Worm (Caenorhabditis elegans) whole organism, late embryonic: ENCODE measurements around the gene hex-5.

ENCODE experiments used
- C38D4.7 ChIP-seq: fragments of 200-800 bp; sonication (Bioruptor generic); optimal IDR thresholded peaks from 2 replicates; lab custom pipeline; 2018; ENCODE audit warnings: mild to moderate bottlenecking, missing genetic modification characterization, moderate library complexity, missing compliant biosample characterization
- K02D7.2 ChIP-seq: sonication (generic microtip); optimal IDR thresholded peaks from 2 replicates; lab custom pipeline; 2017; ENCODE audit warnings: mild to moderate bottlenecking, missing genetic modification characterization, missing compliant biosample characterization
- K09A11.1 ChIP-seq: sonication (generic microtip); optimal IDR thresholded peaks from 2 replicates; lab custom pipeline; 2017; ENCODE audit warnings: antibody characterized with exemption, mild to moderate bottlenecking, missing genetic modification characterization, missing compliant biosample characterization; ENCODE audit not compliant: insufficient read depth
- T23F11.4 ChIP-seq: fragments of 200-800 bp; sonication (Bioruptor generic); optimal IDR thresholded peaks from 2 replicates; lab custom pipeline; 2018; ENCODE audit warnings: mild to moderate bottlenecking, missing genetic modification characterization, missing compliant biosample characterization
- ahr-1 ChIP-seq: sonication (generic microtip); optimal IDR thresholded peaks from 2 replicates; lab custom pipeline; 2016; ENCODE audit warnings: missing genetic modification characterization, missing compliant biosample characterization
- ama-1 ChIP-seq: fragments of 150-350 bp; optimal IDR thresholded peaks from 2 replicates; lab custom pipeline; 2014
- ceh-18 ChIP-seq: sonication (generic microtip); optimal IDR thresholded peaks from 2 replicates; lab custom pipeline; 2016; ENCODE audit warnings: missing genetic modification characterization, missing compliant biosample characterization
- ceh-31 ChIP-seq: sonication (generic microtip); optimal IDR thresholded peaks from 2 replicates; lab custom pipeline; 2016; ENCODE audit warnings: missing genetic modification characterization, missing compliant biosample characterization
- ceh-45 ChIP-seq: fragments of 200-800 bp; sonication (Bioruptor generic); IDR thresholded peaks from 2 replicates; pipeline ENCODE4 v1.3.6; 2022; ENCODE audit warnings: missing genetic modification reagents, missing genetic modification characterization, missing compliant biosample characterization
- ceh-48 ChIP-seq: sonication (generic microtip); optimal IDR thresholded peaks from 2 replicates; lab custom pipeline; 2016; ENCODE audit warnings: missing genetic modification characterization, inconsistent platforms, missing compliant biosample characterization
- che-1 ChIP-seq: sonication (generic microtip); optimal IDR thresholded peaks from 2 replicates; lab custom pipeline; 2016; ENCODE audit warnings: mild to moderate bottlenecking, missing genetic modification characterization, missing compliant biosample characterization
- dve-1 ChIP-seq: sonication (generic microtip); optimal IDR thresholded peaks from 2 replicates; lab custom pipeline; 2017; ENCODE audit warnings: antibody characterized with exemption, mild to moderate bottlenecking, missing genetic modification characterization, missing compliant biosample characterization
- elt-2 ChIP-seq: sonication (generic microtip); optimal IDR thresholded peaks from 2 replicates; lab custom pipeline; 2016; ENCODE audit warnings: missing genetic modification reagents, missing genetic modification characterization, missing compliant biosample characterization
- elt-4 ChIP-seq: sonication (generic microtip); optimal IDR thresholded peaks from 2 replicates; lab custom pipeline; 2016; ENCODE audit warnings: missing genetic modification characterization, missing compliant biosample characterization
- ets-4 ChIP-seq: sonication (generic microtip); optimal IDR thresholded peaks from 2 replicates; lab custom pipeline; 2016; ENCODE audit warnings: missing genetic modification characterization, missing compliant biosample characterization
- eyg-1 ChIP-seq: sonication (generic microtip); optimal IDR thresholded peaks from 2 replicates; lab custom pipeline; 2016; ENCODE audit warnings: missing genotype, missing genetic modification characterization, missing compliant biosample characterization
- fkh-6 ChIP-seq: sonication (generic microtip); optimal IDR thresholded peaks from 2 replicates; lab custom pipeline; 2016; ENCODE audit warnings: missing genetic modification characterization, missing compliant biosample characterization
- hlh-30 ChIP-seq: sonication (generic microtip); optimal IDR thresholded peaks from 2 replicates; lab custom pipeline; 2017; ENCODE audit warnings: antibody characterized with exemption, missing genetic modification characterization, missing compliant biosample characterization; ENCODE audit not compliant: insufficient read depth
- hlh-8 ChIP-seq: sonication (generic microtip); optimal IDR thresholded peaks from 2 replicates; lab custom pipeline; 2016; ENCODE audit warnings: missing genotype, missing genetic modification characterization, missing compliant biosample characterization
- mec-3 ChIP-seq: sonication (generic microtip); optimal IDR thresholded peaks from 2 replicates; lab custom pipeline; 2016; ENCODE audit warnings: borderline replicate concordance, missing genetic modification characterization, missing compliant biosample characterization
- nfya-1 ChIP-seq: sonication (generic microtip); optimal IDR thresholded peaks from 2 replicates; lab custom pipeline; 2017; ENCODE audit warnings: missing genetic modification characterization, mild to moderate bottlenecking, missing compliant biosample characterization, antibody characterized with exemption, moderate library complexity
- nhr-232 ChIP-seq: sonication (generic microtip); optimal IDR thresholded peaks from 2 replicates; lab custom pipeline; 2016; ENCODE audit warnings: missing genetic modification characterization, missing compliant biosample characterization
- odd-2 ChIP-seq: sonication (generic microtip); optimal IDR thresholded peaks from 2 replicates; lab custom pipeline; 2017; ENCODE audit warnings: antibody characterized with exemption, mild to moderate bottlenecking, missing genetic modification characterization, missing compliant biosample characterization
- pax-1 ChIP-seq: fragments of 150-350 bp; optimal IDR thresholded peaks from 2 replicates; lab custom pipeline; 2014; ENCODE audit warnings: missing biosample characterization, missing genetic modification characterization
- pha-4 ChIP-seq: fragments of 150-350 bp; optimal IDR thresholded peaks from 2 replicates; lab custom pipeline; 2018; ENCODE audit warnings: missing biosample characterization, missing genetic modification reagents, missing genetic modification characterization
- pqm-1 ChIP-seq: sonication (generic microtip); optimal IDR thresholded peaks from 2 replicates; lab custom pipeline; 2016; ENCODE audit warnings: missing genetic modification characterization, missing compliant biosample characterization
- pros-1 ChIP-seq: fragments of 150-350 bp; optimal IDR thresholded peaks from 2 replicates; lab custom pipeline; 2014; ENCODE audit warnings: missing biosample characterization, missing genetic modification reagents, missing genetic modification characterization
- ref-2 ChIP-seq: sonication (generic microtip); optimal IDR thresholded peaks from 2 replicates; lab custom pipeline; 2016; ENCODE audit warnings: missing genetic modification characterization, missing compliant biosample characterization
- rnt-1 ChIP-seq: sonication (generic microtip); optimal IDR thresholded peaks from 2 replicates; lab custom pipeline; 2016; ENCODE audit warnings: missing genetic modification characterization, missing compliant biosample characterization
- sox-2 ChIP-seq: fragments of 200-800 bp; sonication (Bioruptor generic); IDR thresholded peaks from 2 replicates; pipeline ENCODE4 v1.3.6; 2022; ENCODE audit warnings: missing genetic modification reagents, missing genetic modification characterization, missing compliant biosample characterization
- sox-4 ChIP-seq: sonication (generic microtip); optimal IDR thresholded peaks from 2 replicates; lab custom pipeline; 2017; ENCODE audit warnings: mild to moderate bottlenecking, missing genetic modification characterization, inconsistent platforms, missing compliant biosample characterization
- tbx-7 ChIP-seq: sonication (generic microtip); optimal IDR thresholded peaks from 2 replicates; lab custom pipeline; 2016; ENCODE audit warnings: missing genotype, missing genetic modification characterization, missing compliant biosample characterization
- ttx-3 ChIP-seq: sonication (generic microtip); optimal IDR thresholded peaks from 2 replicates; lab custom pipeline; 2016; ENCODE audit warnings: missing genetic modification reagents, missing genetic modification characterization, missing compliant biosample characterization
- unc-42 ChIP-seq: sonication (generic microtip); optimal IDR thresholded peaks from 2 replicates; lab custom pipeline; 2016; ENCODE audit warnings: missing genotype, missing genetic modification characterization, missing compliant biosample characterization
- unc-55 ChIP-seq: sonication (generic microtip); optimal IDR thresholded peaks from 2 replicates; lab custom pipeline; 2017; ENCODE audit warnings: missing biosample characterization, missing genetic modification reagents, missing genetic modification characterization
- unc-86 ChIP-seq: sonication (generic microtip); optimal IDR thresholded peaks from 2 replicates; lab custom pipeline; 2016; ENCODE audit warnings: missing genetic modification characterization, missing compliant biosample characterization
- zip-5 ChIP-seq: sonication (generic microtip); optimal IDR thresholded peaks from 2 replicates; lab custom pipeline; 2016; ENCODE audit warnings: missing genetic modification characterization, missing compliant biosample characterization

hex-5 gene

DNA sequence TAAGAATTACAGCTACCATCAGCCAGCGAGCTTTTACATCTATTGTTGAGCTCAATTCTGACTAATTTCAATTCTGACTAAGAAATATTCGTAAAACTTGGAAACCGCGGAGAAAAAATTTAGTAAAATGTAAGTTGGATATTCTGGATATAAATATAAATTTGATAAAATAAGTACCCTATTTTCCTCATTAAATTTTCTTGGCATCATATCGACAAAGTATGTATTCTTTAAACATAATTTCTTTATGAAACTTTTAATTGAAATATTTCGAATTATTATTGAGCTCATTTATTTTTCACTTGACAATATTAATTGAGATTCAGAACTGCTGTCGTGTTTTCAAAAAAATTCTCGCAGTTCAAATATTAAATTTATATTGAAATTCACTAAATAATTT lies 24.5 kb upstream of the hex-5 start:
- TF ChIP-seq hlh-30 (no peak), ama-1 (lab: Kevin White, UChicago) (no peak), ceh-48 (tag; lab: Kevin White, UChicago) (no peak), eyg-1 (no peak)

DNA sequence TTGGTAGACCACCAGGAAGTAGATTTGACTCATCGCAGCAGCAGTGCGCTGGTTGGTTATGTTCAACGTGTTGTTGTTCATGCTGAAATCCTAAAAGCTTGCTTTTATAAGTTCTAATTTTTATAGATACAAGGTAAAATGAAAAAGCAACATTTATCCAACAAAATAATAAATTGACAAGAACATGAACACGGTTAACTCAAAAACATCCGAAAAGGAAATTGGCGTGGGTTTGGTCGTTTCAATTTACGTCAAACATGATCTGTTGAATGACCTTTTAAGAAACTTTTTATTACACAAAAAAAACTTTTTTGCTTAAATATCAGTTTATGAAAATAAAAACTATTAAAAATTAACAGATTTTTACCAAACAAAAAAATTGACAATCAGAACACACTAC lies 23.8 kb upstream of the hex-5 start, which contains the start of gene ntr-2:
ntr-2 (minus strand) TSS at position 101 of the 400 bp plus-strand sequence.
- TF ChIP-seq mec-3 (tag; lab: Kevin White, UChicago), result no peak

DNA sequence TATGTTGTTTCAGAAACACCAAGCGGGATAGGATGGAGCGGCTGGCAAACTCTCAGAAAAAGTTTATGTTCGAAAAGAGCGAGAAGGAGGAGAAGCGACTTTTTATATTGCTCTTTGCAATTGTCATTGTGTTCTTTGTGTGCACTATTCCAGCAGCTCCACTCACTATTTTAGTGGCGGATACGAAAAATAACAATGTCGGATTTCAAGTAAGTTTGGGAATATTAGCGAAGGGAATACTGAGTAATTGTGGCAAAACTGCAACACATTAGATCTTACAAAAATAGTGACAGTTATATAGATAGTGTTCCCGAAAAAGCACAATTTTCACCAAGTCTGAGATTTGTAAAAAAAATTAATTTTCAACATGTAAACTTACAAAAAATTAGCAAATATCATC lies 17.7 kb upstream of the hex-5 start:
- no peak for TF ChIP-seq C38D4.7 (GFP tag; lab: Kevin White, UChicago)
- TF ChIP-seq nhr-232 (tag; lab: Kevin White, UChicago), result no peak
- no peak for TF ChIP-seq ets-4
- TF ChIP-seq unc-42 (tag; lab: Kevin White, UChicago), result no peak
- no peak for TF ChIP-seq hlh-30
- TF ChIP-seq pha-4, result no peak
- TF ChIP-seq fkh-6 (tag; lab: Kevin White, UChicago), result no peak
- TF ChIP-seq hlh-8 (tag; lab: Kevin White, UChicago), result no peak
- TF ChIP-seq, all 69 proteins: peak for 0

DNA sequence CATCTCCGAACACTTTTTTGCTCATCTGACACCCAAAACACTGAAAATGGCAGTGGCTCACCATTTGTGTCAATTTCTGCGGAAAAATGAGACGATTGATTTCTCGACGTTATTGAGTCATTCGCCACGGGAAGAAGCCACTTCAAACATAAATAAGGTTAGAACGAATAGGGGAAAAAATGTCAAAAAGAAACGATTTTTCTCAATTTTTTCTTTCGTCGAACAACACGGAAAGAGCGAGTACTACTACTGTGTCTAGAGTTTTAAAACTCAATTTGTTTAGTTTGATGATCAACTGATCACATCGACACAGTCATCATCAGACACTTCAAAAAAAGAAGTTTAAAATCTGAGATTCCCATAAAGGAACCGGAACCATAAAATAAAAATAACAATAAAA lies 15.8 kb upstream of the hex-5 start:
- TF ChIP-seq elt-4 (tag; lab: Kevin White, UChicago), result no peak
- no peak for TF ChIP-seq sox-2 (GFP tag; lab: Robert Waterston, UW)
- no peak for TF ChIP-seq ama-1 (lab: Kevin White, UChicago)
- TF ChIP-seq unc-42 (tag; lab: Kevin White, UChicago), result peak; percentile 15
- TF ChIP-seq, all 69 proteins: peak for 1

DNA sequence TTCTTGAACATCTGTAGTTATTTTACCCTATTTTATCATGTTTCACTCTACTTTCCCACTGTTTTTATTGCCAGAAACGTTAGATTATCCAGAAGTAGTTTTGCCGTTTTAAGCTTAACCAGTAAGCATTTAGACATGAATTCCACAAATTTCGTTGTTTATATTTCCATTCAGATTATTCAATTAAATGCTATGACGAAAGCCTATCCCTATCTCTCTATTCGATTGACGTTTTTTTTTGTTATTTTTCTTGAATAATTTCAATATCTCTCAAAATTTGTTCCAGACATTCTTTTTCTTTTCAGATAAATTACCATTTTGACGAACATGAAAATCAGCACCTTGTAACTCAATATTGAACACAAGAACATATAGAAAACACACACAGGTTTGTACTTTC lies 13.5 kb upstream of the hex-5 start, which contains the start of gene npr-40:
npr-40 (plus strand) TSS at position 301 of the 400 bp plus-strand sequence.
- TF ChIP-seq pros-1 (tag; lab: Kevin White, UChicago) (no peak), che-1 (tag; lab: Kevin White, UChicago) (no peak), K02D7.2 (tag; lab: Kevin White, UChicago) (no peak), ceh-45 (GFP tag; lab: Robert Waterston, UW) (no peak), ets-4 (no peak), dve-1 (tag; lab: Kevin White, UChicago) (no peak), C38D4.7 (GFP tag; lab: Kevin White, UChicago) (no peak), fkh-6 (tag; lab: Kevin White, UChicago) (no peak), rnt-1 (tag; lab: Kevin White, UChicago) (no peak), sox-4 (no peak), ahr-1 (tag; lab: Kevin White, UChicago) (no peak), elt-2 (tag; lab: Kevin White, UChicago) (no peak), K09A11.1 (no peak), ceh-31 (tag; lab: Kevin White, UChicago) (no peak), hlh-8 (tag; lab: Kevin White, UChicago) (no peak), pax-1 (no peak), unc-86 (tag; lab: Kevin White, UChicago) (no peak), pqm-1 (tag; lab: Kevin White, UChicago) (no peak), T23F11.4 (GFP tag; lab: Kevin White, UChicago) (no peak)

DNA sequence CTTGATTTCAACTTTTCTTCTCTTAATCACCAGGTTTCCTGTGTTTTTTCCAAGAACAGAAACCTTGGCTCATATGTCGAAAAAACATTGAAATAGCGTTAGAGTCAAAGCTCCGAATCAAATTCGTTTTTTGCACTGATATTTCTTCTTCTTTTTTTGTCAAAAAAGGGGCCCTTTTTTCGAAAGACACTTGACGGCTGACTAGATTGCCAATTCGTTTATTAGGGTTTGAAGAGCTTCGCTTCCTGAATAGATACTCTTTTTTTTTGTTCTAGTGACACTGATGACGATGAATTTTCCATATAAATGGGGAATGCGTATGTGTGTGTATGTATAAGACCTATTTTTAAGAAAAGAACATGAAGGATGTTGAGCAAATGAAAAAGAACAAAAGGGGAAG lies 11.7 kb upstream of the hex-5 start:
- TF ChIP-seq unc-42 (tag; lab: Kevin White, UChicago), result peak; percentile 18
- TF ChIP-seq elt-4 (tag; lab: Kevin White, UChicago), result no peak

DNA sequence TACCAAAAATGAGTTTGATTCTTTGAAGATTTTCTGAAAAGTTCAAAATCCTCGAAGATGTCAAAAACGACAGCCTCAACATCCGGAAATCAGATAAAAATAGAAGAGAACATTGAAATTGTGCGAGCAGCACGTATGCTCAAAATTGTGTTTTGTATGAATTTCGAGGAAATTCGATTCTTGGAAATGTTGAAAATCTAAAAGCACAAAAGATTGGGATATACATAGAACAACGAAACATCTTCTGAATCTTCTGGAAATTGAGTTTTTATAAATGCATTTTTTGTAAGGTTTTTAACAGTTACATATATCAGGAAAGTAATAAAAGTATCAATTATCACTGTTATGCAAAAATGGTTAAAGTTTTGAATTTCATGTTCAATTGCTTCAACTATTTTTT lies 5.6 kb upstream of the hex-5 start:
- TF ChIP-seq ama-1 (lab: Kevin White, UChicago) (no peak), ref-2 (tag; lab: Kevin White, UChicago) (no peak), pax-1 (no peak), che-1 (tag; lab: Kevin White, UChicago) (no peak), mec-3 (tag; lab: Kevin White, UChicago) (no peak), ceh-18 (tag; lab: Kevin White, UChicago) (no peak), unc-55 (no peak), zip-5 (tag; lab: Kevin White, UChicago) (no peak), nhr-232 (tag; lab: Kevin White, UChicago) (no peak), odd-2 (tag; lab: Kevin White, UChicago) (no peak), ceh-31 (tag; lab: Kevin White, UChicago) (no peak), tbx-7 (no peak), nfya-1 (tag; lab: Kevin White, UChicago) (no peak), ttx-3 (tag; lab: Kevin White, UChicago) (no peak)
- TF ChIP-seq, all 69 proteins: peak for 0
